Worm (Caenorhabditis elegans): ENCODE results near the gene zak-1.

Gene zak-1

DNA sequence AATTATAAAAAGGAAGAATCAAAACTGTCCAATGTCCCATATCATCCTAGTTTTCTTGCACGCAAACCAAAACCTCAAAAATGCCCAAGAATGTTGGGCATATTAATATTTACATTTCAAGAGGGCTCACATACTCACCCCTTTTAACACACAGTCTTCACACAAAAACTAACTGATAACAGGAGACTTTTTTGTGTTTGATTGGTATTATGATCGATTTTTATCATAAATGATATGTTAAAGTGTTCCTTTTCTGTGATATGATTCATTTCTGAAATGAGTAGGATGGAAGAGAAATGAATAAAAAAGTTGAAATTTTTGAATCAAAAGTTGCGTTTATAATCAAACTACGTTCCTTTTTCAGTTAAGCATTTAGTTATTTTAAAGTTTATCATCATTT is 53.5 kb downstream of the zak-1 start:
- no peak for TF ChIP-seq ref-1 (GFP tag; conservative IDR thresholded peaks at IDR 0.05)

All from whole organism, midembryonic.